Fruit fly (Drosophila melanogaster) whole organism, embryonic: ENCODE measurements around the gene Cht5.
A peak's percentile ranks its signal among the peaks of the same experiment; 100 is the strongest.

Source experiments
- BEAF-32 ChIP-seq: fragments of 200-800 bp; sonication (Bioruptor generic); optimal IDR thresholded peaks from 3 replicates; lab custom pipeline; 2017; ENCODE audit warnings: missing biosample characterization, missing genetic modification characterization, mild to moderate bottlenecking, moderate library complexity, missing genetic modification reagents
- CG10147 ChIP-seq: fragments of 200-800 bp; sonication (Bioruptor generic); optimal IDR thresholded peaks from 2 replicates; lab custom pipeline; 2019; ENCODE audit warnings: missing biosample characterization, mild to moderate bottlenecking, missing genetic modification characterization, moderate library complexity
- CG11247 ChIP-seq: fragments of 200-800 bp; sonication (Bioruptor generic); IDR thresholded peaks from 2 replicates; pipeline ENCODE4 v1.3.6; 2022; ENCODE audit warnings: missing biosample characterization, missing genetic modification characterization
- CG12391 ChIP-seq: fragments of 200-800 bp; sonication (Bioruptor generic); optimal IDR thresholded peaks from 3 replicates; lab custom pipeline; 2018; ENCODE audit warnings: missing biosample characterization, mild to moderate bottlenecking, missing genetic modification characterization, moderate library complexity
- CG16813 ChIP-seq: fragments of 200-800 bp; sonication (Bioruptor generic); IDR thresholded peaks from 3 replicates; pipeline ENCODE4 v1.3.6; 2022; ENCODE audit warnings: missing biosample characterization, missing genetic modification characterization; ENCODE audit not compliant: partially characterized antibody
- CG18619 ChIP-seq: fragments of 200-800 bp; sonication (Bioruptor generic); optimal IDR thresholded peaks from 3 replicates; lab custom pipeline; 2017; ENCODE audit warnings: missing biosample characterization, mild to moderate bottlenecking, missing genetic modification characterization
- CG2199 ChIP-seq: fragments of 200-800 bp; sonication (Bioruptor generic); IDR thresholded peaks from 3 replicates; pipeline ENCODE4 v1.3.6; 2022; ENCODE audit warnings: missing biosample characterization, missing genetic modification characterization
- CG31441 ChIP-seq: fragments of 200-800 bp; sonication (Bioruptor generic); IDR thresholded peaks from 2 replicates; pipeline ENCODE4 v1.3.6; 2022; ENCODE audit warnings: missing biosample characterization, missing genetic modification characterization
- CG34224 ChIP-seq: fragments of 200-800 bp; sonication (Bioruptor generic); IDR thresholded peaks from 3 replicates; pipeline ENCODE4 v1.3.6; 2022; ENCODE audit warnings: missing biosample characterization, missing genetic modification characterization; ENCODE audit not compliant: partially characterized antibody
- CG4282 ChIP-seq: fragments of 200-800 bp; sonication (Bioruptor generic); optimal IDR thresholded peaks from 2 replicates; lab custom pipeline; 2016; ENCODE audit warnings: missing biosample characterization, missing genetic modification characterization
- CG4360 ChIP-seq: fragments of 200-800 bp; sonication (Bioruptor generic); IDR thresholded peaks from 2 replicates; pipeline ENCODE4 v1.3.6; 2022; ENCODE audit warnings: missing biosample characterization, missing genetic modification characterization
- CG4854 ChIP-seq: fragments of 200-800 bp; sonication (Bioruptor generic); optimal IDR thresholded peaks from 2 replicates; lab custom pipeline; 2016; ENCODE audit warnings: missing biosample characterization, missing genetic modification characterization, inconsistent platforms
- CG9797 ChIP-seq: fragments of 200-800 bp; sonication (Bioruptor generic); optimal IDR thresholded peaks from 3 replicates; lab custom pipeline; 2018; ENCODE audit warnings: missing biosample characterization, mild to moderate bottlenecking, missing genetic modification characterization
- Camta ChIP-seq: fragments of 200-800 bp; sonication (Bioruptor generic); optimal IDR thresholded peaks from 2 replicates; lab custom pipeline; 2016; ENCODE audit warnings: missing biosample characterization, missing genetic modification characterization
- Dip3 ChIP-seq: fragments of 200-800 bp; sonication (Bioruptor generic); optimal IDR thresholded peaks from 3 replicates; lab custom pipeline; 2016; ENCODE audit warnings: missing biosample characterization, missing genetic modification characterization
- Drgx ChIP-seq: fragments of 200-800 bp; sonication (Bioruptor generic); IDR thresholded peaks from 2 replicates; pipeline ENCODE4 v1.3.6; 2022; ENCODE audit warnings: missing biosample characterization, missing genetic modification characterization
- HHEX ChIP-seq: fragments of 200-800 bp; sonication (Bioruptor generic); optimal IDR thresholded peaks from 3 replicates; lab custom pipeline; 2017; ENCODE audit warnings: missing biosample characterization, mild to moderate bottlenecking, missing genetic modification characterization, missing genetic modification reagents
- HLH3B ChIP-seq: fragments of 200-800 bp; sonication (Bioruptor generic); IDR thresholded peaks from 2 replicates; pipeline ENCODE4 v1.3.6; 2022; ENCODE audit warnings: missing biosample characterization, missing genetic modification characterization
- Hsf ChIP-seq: fragments of 200-800 bp; sonication (Bioruptor generic); optimal IDR thresholded peaks from 3 replicates; lab custom pipeline; 2016; ENCODE audit warnings: missing biosample characterization, missing genetic modification characterization
- Lhr ChIP-seq: fragments of 200-800 bp; sonication (Bioruptor generic); optimal IDR thresholded peaks from 3 replicates; lab custom pipeline; 2017; ENCODE audit warnings: mild to moderate bottlenecking, missing biosample characterization, missing genetic modification reagents, missing genetic modification characterization
- MBD-R2 ChIP-seq: fragments of 200-800 bp; sonication (Bioruptor generic); IDR thresholded peaks from 2 replicates; pipeline ENCODE4 v1.3.6; 2022; ENCODE audit warnings: missing biosample characterization, missing genetic modification characterization
- Mad ChIP-seq: fragments of 200-800 bp; sonication (Bioruptor generic); optimal IDR thresholded peaks from 2 replicates; lab custom pipeline; 2016; ENCODE audit warnings: missing biosample characterization, missing genetic modification characterization
- Max ChIP-seq: fragments of 200-800 bp; sonication (Bioruptor generic); optimal IDR thresholded peaks from 2 replicates; lab custom pipeline; 2016; ENCODE audit warnings: missing biosample characterization, mild to moderate bottlenecking, missing genetic modification characterization
- Mes4 ChIP-seq: fragments of 200-800 bp; sonication (Bioruptor generic); optimal IDR thresholded peaks from 2 replicates; lab custom pipeline; 2016; ENCODE audit warnings: missing biosample characterization, missing genetic modification characterization
- Nf-YA ChIP-seq: fragments of 200-800 bp; sonication (Bioruptor generic); IDR thresholded peaks from 2 replicates; pipeline ENCODE4 v1.3.6; 2022; ENCODE audit warnings: missing biosample characterization, missing genetic modification characterization
- PHDP ChIP-seq: fragments of 200-800 bp; sonication (Bioruptor generic); optimal IDR thresholded peaks from 3 replicates; lab custom pipeline; 2018; ENCODE audit warnings: missing biosample characterization, mild to moderate bottlenecking, missing genetic modification characterization, moderate library complexity
- Pdp1 ChIP-seq, 2 experiments: fragments of 200-800 bp; sonication (Bioruptor generic); optimal IDR thresholded peaks; 3 replicates each; lab custom pipeline; 2016; ENCODE audit warnings: missing biosample characterization in 2 of 2, missing genetic modification characterization in 2 of 2, mild to moderate bottlenecking in 1 of 2, moderate library complexity in 1 of 2
- Sox100B ChIP-seq: fragments of 200-800 bp; sonication (Bioruptor generic); optimal IDR thresholded peaks from 3 replicates; lab custom pipeline; 2018; ENCODE audit warnings: missing biosample characterization, mild to moderate bottlenecking, missing genetic modification characterization
- Spps ChIP-seq: fragments of 200-800 bp; sonication (Bioruptor generic); optimal IDR thresholded peaks from 2 replicates; lab custom pipeline; 2018; ENCODE audit warnings: missing biosample characterization, mild to moderate bottlenecking, missing genetic modification characterization
- ara ChIP-seq: fragments of 200-800 bp; sonication (Bioruptor generic); IDR thresholded peaks from 2 replicates; pipeline ENCODE4 v1.3.6; 2022; ENCODE audit warnings: missing biosample characterization, missing genetic modification characterization
- chif ChIP-seq, 2 experiments: fragments of 200-800 bp; sonication (Bioruptor generic); optimal IDR thresholded peaks; 3 replicates each; lab custom pipeline; 2016; ENCODE audit warnings: missing biosample characterization in 2 of 2, missing genetic modification characterization in 2 of 2
- dm ChIP-seq: fragments of 200-800 bp; sonication (Bioruptor generic); optimal IDR thresholded peaks from 3 replicates; lab custom pipeline; 2016; ENCODE audit warnings: missing biosample characterization, missing genetic modification characterization
- dpn ChIP-seq, 2 experiments: fragments of 200-800 bp; sonication (Bioruptor generic); optimal IDR thresholded peaks; 3 replicates each; lab custom pipeline; 2016; ENCODE audit warnings: missing biosample characterization in 2 of 2, missing genetic modification characterization in 2 of 2
- en ChIP-seq: fragments of 200-800 bp; sonication (Bioruptor generic); optimal IDR thresholded peaks from 2 replicates; lab custom pipeline; 2016; ENCODE audit warnings: missing biosample characterization, missing genetic modification characterization
- gcm ChIP-seq: fragments of 200-800 bp; sonication (Bioruptor generic); optimal IDR thresholded peaks from 2 replicates; lab custom pipeline; 2019; ENCODE audit warnings: missing biosample characterization, mild to moderate bottlenecking, missing genetic modification characterization, moderate library complexity
- her ChIP-seq: fragments of 200-800 bp; sonication (Bioruptor generic); optimal IDR thresholded peaks from 2 replicates; lab custom pipeline; 2016; ENCODE audit warnings: missing biosample characterization, missing genetic modification characterization
- kah ChIP-seq: fragments of 200-800 bp; sonication (Bioruptor generic); optimal IDR thresholded peaks from 2 replicates; lab custom pipeline; 2018; ENCODE audit warnings: missing biosample characterization, mild to moderate bottlenecking, missing genetic modification characterization
- mam ChIP-seq: fragments of 200-800 bp; sonication (Bioruptor generic); optimal IDR thresholded peaks from 3 replicates; lab custom pipeline; 2016; ENCODE audit warnings: missing biosample characterization, missing genetic modification characterization
- nmo ChIP-seq: fragments of 200-800 bp; sonication (Bioruptor generic); optimal IDR thresholded peaks from 2 replicates; lab custom pipeline; 2018; ENCODE audit warnings: missing biosample characterization, mild to moderate bottlenecking, missing genetic modification characterization, moderate library complexity
- pho ChIP-seq: fragments of 200-800 bp; sonication (Bioruptor generic); optimal IDR thresholded peaks from 2 replicates; lab custom pipeline; 2016; ENCODE audit warnings: missing biosample characterization, missing genetic modification characterization
- repo ChIP-seq: fragments of 200-800 bp; sonication (Bioruptor generic); optimal IDR thresholded peaks from 2 replicates; lab custom pipeline; 2016; ENCODE audit warnings: missing biosample characterization, missing genetic modification characterization
- row ChIP-seq: fragments of 200-800 bp; sonication (Bioruptor generic); IDR thresholded peaks from 3 replicates; pipeline ENCODE4 v1.3.6; 2022; ENCODE audit warnings: missing biosample characterization, missing genetic modification characterization
- seq ChIP-seq: fragments of 200-800 bp; sonication (Bioruptor generic); IDR thresholded peaks from 2 replicates; pipeline ENCODE4 v1.3.6; 2022; ENCODE audit warnings: missing biosample characterization, missing genetic modification characterization
- sqz ChIP-seq: fragments of 200-800 bp; sonication (Bioruptor generic); optimal IDR thresholded peaks from 3 replicates; lab custom pipeline; 2018; ENCODE audit warnings: missing biosample characterization, mild to moderate bottlenecking, missing genetic modification characterization
- trh ChIP-seq: fragments of 200-800 bp; sonication (Bioruptor generic); optimal IDR thresholded peaks from 2 replicates; lab custom pipeline; 2016; ENCODE audit warnings: missing biosample characterization, missing genetic modification characterization
- tx ChIP-seq: fragments of 200-800 bp; sonication (Bioruptor generic); optimal IDR thresholded peaks from 2 replicates; lab custom pipeline; 2016; ENCODE audit warnings: missing biosample characterization, missing genetic modification characterization
- usp ChIP-seq: fragments of >200 bp; optimal IDR thresholded peaks from 2 replicates; lab custom pipeline; 2017; ENCODE audit warnings: missing biosample characterization, missing genetic modification characterization
- zen2 ChIP-seq: fragments of 200-800 bp; sonication (Bioruptor generic); IDR thresholded peaks from 3 replicates; pipeline ENCODE4 v1.3.6; 2022; ENCODE audit warnings: missing biosample characterization, missing genetic modification characterization; ENCODE audit not compliant: partially characterized antibody

The Cht5 gene

dm6 chr3R:13746066-13746673, 21.2 kb upstream of the Cht5 start:
- TF ChIP-seq en (GFP tag; lab: Kevin White, UChicago) (no peak), PHDP (tag; lab: Kevin White, UChicago) (no peak), gcm (GFP tag; lab: Kevin White, UChicago) (no peak), CG18619 (GFP tag; lab: Kevin White, UChicago) (no peak), kah (GFP tag; lab: Kevin White, UChicago) (no peak), dpn (GFP tag; optimal IDR thresholded peaks at IDR 0.05; lab: Kevin White, UChicago) (no peak), her (no peak), Mad (GFP tag; lab: Kevin White, UChicago) (no peak), Camta (GFP tag; lab: Kevin White, UChicago) (no peak), CG12391 (tag; lab: Kevin White, UChicago) (no peak), Mes4 (GFP tag; lab: Kevin White, UChicago) (no peak), usp (GFP tag; lab: Kevin White, UChicago) (no peak), CG34224 (GFP tag; lab: Robert Waterston, UW) (no peak), tx (GFP tag; lab: Kevin White, UChicago) (no peak), HLH3B (GFP tag; lab: Robert Waterston, UW) (no peak), CG4854 (GFP tag; lab: Kevin White, UChicago) (no peak)

- TF ChIP-seq row (GFP tag; lab: Robert Waterston, UW) (no peak), Hsf (no peak), Dip3 (GFP tag; lab: Kevin White, UChicago) (no peak), CG4360 (peak; percentile 30; the same call in 1 of the 2 replicates), Pdp1 (GFP tag; optimal IDR thresholded peaks at IDR 0.05; lab: Kevin White, UChicago) (peak in 1 of 2 experiments; percentile 67), CG4282 (GFP tag; lab: Kevin White, UChicago) (no peak)
Measured at dm6 chr3R:13761563-13761962, 5.8 kb upstream of the Cht5 start.

dm6 chr3R:13765001-13765400, 2.3 kb upstream of the Cht5 start:
- no peak for TF ChIP-seq repo (GFP tag; lab: Kevin White, UChicago)
- no peak for TF ChIP-seq BEAF-32
- no peak for TF ChIP-seq nmo (GFP tag; lab: Kevin White, UChicago)
- TF ChIP-seq zen2 (GFP tag; lab: Robert Waterston, UW) = no peak
- no peak for TF ChIP-seq Drgx (GFP tag; lab: Robert Waterston, UW)
- no peak for TF ChIP-seq mam (GFP tag; lab: Kevin White, UChicago)
- no peak for TF ChIP-seq MBD-R2 (GFP tag; lab: Robert Waterston, UW)
- no peak for TF ChIP-seq ara
- TF ChIP-seq CG31441 = no peak
- no peak for TF ChIP-seq Dip3 (GFP tag; lab: Kevin White, UChicago)
- no peak for TF ChIP-seq CG11247 (GFP tag; lab: Robert Waterston, UW)
- TF ChIP-seq CG10147 (GFP tag; lab: Kevin White, UChicago) = no peak
- TF ChIP-seq CG4854 (GFP tag; lab: Kevin White, UChicago) = no peak
- TF ChIP-seq seq (GFP tag; lab: Robert Waterston, UW) = no peak
- no peak for TF ChIP-seq sqz (GFP tag; lab: Kevin White, UChicago)
- no peak for TF ChIP-seq trh (GFP tag; lab: Kevin White, UChicago)
- no peak for TF ChIP-seq Max
- TF ChIP-seq HHEX (GFP tag; lab: Kevin White, UChicago) = no peak
- TF ChIP-seq Sox100B (GFP tag; lab: Kevin White, UChicago) = peak; percentile 9
- TF ChIP-seq CG9797 (GFP tag; lab: Kevin White, UChicago) = no peak
- no peak for TF ChIP-seq Lhr (GFP tag; lab: Kevin White, UChicago)
- no peak for TF ChIP-seq Nf-YA
- TF ChIP-seq chif (GFP tag; optimal IDR thresholded peaks at IDR 0.05; lab: Kevin White, UChicago) = no peak
- TF ChIP-seq pho = no peak
- no peak for TF ChIP-seq CG2199
- no peak for TF ChIP-seq dm (GFP tag; lab: Kevin White, UChicago)
- TF ChIP-seq Spps = no peak
- TF ChIP-seq CG16813 = no peak
